Fruit fly (Drosophila melanogaster) whole organism, prepupa: ENCODE results near the gene fz2.
A peak's percentile ranks its signal among the peaks of the same experiment; 100 is the strongest.

Experiments used
- CG11762 ChIP-seq: fragments of 200-800 bp; sonication (Bioruptor generic); optimal IDR thresholded peaks from 3 replicates; lab custom pipeline; 2016; ENCODE audit warnings: missing biosample characterization, missing genetic modification characterization; ENCODE audit not compliant: insufficient read depth
- CG7368 ChIP-seq: fragments of 200-800 bp; sonication (Bioruptor generic); optimal IDR thresholded peaks from 3 replicates; lab custom pipeline; 2016; ENCODE audit warnings: missing biosample characterization, missing genetic modification characterization
- Sox102F ChIP-seq: fragments of 200-800 bp; sonication (Bioruptor generic); optimal IDR thresholded peaks from 2 replicates; lab custom pipeline; 2016; ENCODE audit warnings: missing biosample characterization, mild to moderate bottlenecking, missing genetic modification characterization
- Sox14 ChIP-seq: fragments of 200-800 bp; sonication (Bioruptor generic); optimal IDR thresholded peaks from 3 replicates; lab custom pipeline; 2016; ENCODE audit warnings: missing biosample characterization, missing genetic modification characterization
- lz ChIP-seq: fragments of 200-800 bp; sonication (Bioruptor generic); optimal IDR thresholded peaks from 3 replicates; lab custom pipeline; 2016; ENCODE audit warnings: missing biosample characterization, missing genetic modification characterization
- vri ChIP-seq: fragments of 200-800 bp; sonication (Bioruptor generic); optimal IDR thresholded peaks from 3 replicates; lab custom pipeline; 2016; ENCODE audit warnings: missing biosample characterization, mild to moderate bottlenecking, missing genetic modification characterization

- TF ChIP-seq Sox102F (peak; percentile 75), lz (GFP tag; lab: Kevin White, UChicago) (peak; percentile 82), Sox14 (GFP tag; lab: Kevin White, UChicago) (peak; percentile 87), CG7368 (GFP tag; lab: Kevin White, UChicago) (peak; percentile 75), vri (GFP tag; lab: Kevin White, UChicago) (peak; percentile 78), CG11762 (GFP tag; lab: Kevin White, UChicago) (peak; percentile 80)
Observed at dm6 chr3L:19173084-19173720, 62.0 kb downstream of the fz2 start.
